Fruit fly (Drosophila melanogaster): ENCODE data around the gene nesd.

Gene nesd

DNA sequence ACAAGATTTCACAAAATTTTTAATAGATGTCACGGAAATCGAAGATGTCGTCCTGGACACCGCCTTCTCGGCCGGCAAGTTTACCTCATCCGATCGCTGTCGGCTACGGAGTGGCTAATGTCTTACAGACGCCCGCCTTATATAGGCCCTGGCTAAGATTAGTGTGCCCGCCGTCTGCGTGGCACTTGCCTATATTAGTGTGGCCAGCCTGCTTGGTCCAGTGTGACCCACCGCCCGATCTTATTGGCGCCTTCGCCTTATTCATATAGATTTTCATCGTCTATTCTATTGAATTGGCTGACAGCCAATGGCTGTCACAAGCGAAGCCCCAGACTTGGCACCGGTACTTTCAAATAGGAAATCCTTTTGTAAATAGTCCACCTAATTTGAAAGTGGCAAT is 22.1 kb downstream of the nesd start:
- TF ChIP-seq CG8478 (optimal IDR thresholded peaks at IDR 0.05) (no peak), CTCF (optimal IDR thresholded peaks at IDR 0.05) (no peak)

DNA sequence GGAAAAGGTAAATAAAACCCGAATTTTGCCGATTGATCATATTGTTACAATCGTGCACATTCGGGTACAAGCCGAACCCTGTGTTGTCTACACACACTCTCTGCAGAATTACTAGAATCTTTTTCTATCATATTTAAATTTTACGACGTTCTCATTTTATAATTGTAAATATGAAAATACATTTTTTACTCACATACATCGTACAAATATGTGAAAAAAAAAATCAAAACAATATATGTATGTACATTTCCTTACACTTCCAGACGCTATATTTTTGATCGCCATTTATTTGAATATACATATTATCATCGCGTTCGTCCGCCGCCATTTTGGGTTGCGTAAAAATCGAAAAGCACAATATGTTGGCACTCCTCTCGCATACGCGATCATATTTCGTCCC is 24.0 kb downstream of the nesd start:
- TF ChIP-seq CG8478 (optimal IDR thresholded peaks at IDR 0.05) (no peak), CTCF (optimal IDR thresholded peaks at IDR 0.05) (no peak)

DNA sequence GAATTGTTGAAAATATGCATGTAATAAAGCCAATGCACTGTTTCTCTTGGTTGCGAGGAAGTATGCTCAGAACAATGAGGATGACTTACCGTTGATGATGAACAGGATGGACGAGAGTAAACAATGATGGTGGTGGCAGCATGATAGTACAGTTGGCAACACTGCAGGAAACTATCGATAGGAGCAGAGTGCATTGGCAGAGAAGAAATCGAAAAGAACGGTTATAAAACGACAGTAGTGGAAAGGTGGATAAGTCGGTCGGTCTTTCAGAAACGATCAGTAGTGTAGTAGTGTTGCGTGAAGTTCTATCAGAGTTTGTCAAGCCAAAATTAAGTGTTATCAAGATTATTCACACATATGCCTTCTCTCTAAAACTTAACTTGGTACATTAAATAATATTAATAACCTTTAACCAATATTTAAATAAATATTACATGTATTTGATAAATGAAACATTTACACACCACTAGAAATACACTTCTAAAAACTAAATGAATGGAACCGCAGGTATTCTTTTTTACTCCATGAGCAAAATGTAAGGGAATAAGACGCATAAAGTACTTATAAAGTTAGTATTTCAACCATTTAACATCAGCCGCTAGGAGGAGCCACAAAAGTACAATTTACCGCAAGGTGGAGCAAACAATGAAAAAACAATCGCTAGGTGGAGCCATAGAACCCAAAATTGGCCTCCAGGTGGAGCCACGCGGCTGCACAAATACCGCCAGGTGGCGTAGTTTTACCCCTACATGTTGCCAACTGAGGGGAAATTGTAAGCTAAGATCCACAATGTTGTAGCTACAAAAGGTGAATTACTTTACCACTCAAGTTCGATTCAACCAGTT is 26.8 kb downstream of the nesd start:
- no peak for TF ChIP-seq CG8478 (optimal IDR thresholded peaks at IDR 0.05)
- peak; percentile 100 for TF ChIP-seq CTCF (optimal IDR thresholded peaks at IDR 0.05)

- TF ChIP-seq CG8478 (optimal IDR thresholded peaks at IDR 0.05) (no peak), CTCF (optimal IDR thresholded peaks at IDR 0.05) (no peak)
These were observed 27.4 kb downstream of the nesd start for dm6 chr2L:20121233-20121551.

dm6 chr2L:20134823-20135222 is 41.1 kb downstream of the nesd start, which contains the start of gene CG10651:
Gene CG10651, minus strand, starts transcription at chr2L:20134923.
- TF ChIP-seq CG8478 (optimal IDR thresholded peaks at IDR 0.05) (no peak), CTCF (optimal IDR thresholded peaks at IDR 0.05) (no peak)
